Fruit fly (Drosophila melanogaster) whole organism, embryonic: ENCODE measurements around the gene nonA.

ENCODE experiments used
- Antp ChIP-seq: fragments of 200-800 bp; sonication (Bioruptor generic); optimal IDR thresholded peaks from 3 replicates; lab custom pipeline; 2016; ENCODE audit warnings: missing biosample characterization, missing genetic modification characterization
- Atf-2 ChIP-seq: fragments of 200-800 bp; sonication (Bioruptor generic); optimal IDR thresholded peaks from 2 replicates; lab custom pipeline; 2016; ENCODE audit warnings: missing biosample characterization, missing genetic modification characterization
- CG10565 ChIP-seq: fragments of 200-800 bp; sonication (Bioruptor generic); optimal IDR thresholded peaks from 3 replicates; lab custom pipeline; 2016; ENCODE audit warnings: missing biosample characterization, mild to moderate bottlenecking, missing genetic modification characterization
- CG14014 ChIP-seq: fragments of 200-800 bp; sonication (Bioruptor generic); IDR thresholded peaks from 2 replicates; pipeline ENCODE4 v1.3.6; 2022; ENCODE audit warnings: missing biosample characterization, missing genetic modification characterization
- CG15601 ChIP-seq: fragments of 200-800 bp; sonication (Bioruptor generic); optimal IDR thresholded peaks from 3 replicates; lab custom pipeline; 2019; ENCODE audit warnings: missing biosample characterization, mild to moderate bottlenecking, missing genetic modification characterization, moderate library complexity
- CG2129 ChIP-seq: fragments of 200-800 bp; sonication (Bioruptor generic); IDR thresholded peaks from 2 replicates; pipeline ENCODE4 v1.3.6; 2022; ENCODE audit warnings: missing biosample characterization, missing genetic modification characterization; ENCODE audit not compliant: partially characterized antibody
- CG2875 ChIP-seq: fragments of 200-800 bp; sonication (Bioruptor generic); optimal IDR thresholded peaks from 2 replicates; lab custom pipeline; 2017; ENCODE audit warnings: missing biosample characterization, mild to moderate bottlenecking, missing genetic modification characterization, missing genetic modification reagents
- CG32767 ChIP-seq: fragments of 200-800 bp; sonication (Bioruptor generic); IDR thresholded peaks from 2 replicates; pipeline ENCODE4 v1.3.6; 2022; ENCODE audit warnings: missing biosample characterization, missing genetic modification characterization
- CG34376 ChIP-seq: fragments of 200-800 bp; sonication (Bioruptor generic); optimal IDR thresholded peaks from 2 replicates; lab custom pipeline; 2018; ENCODE audit warnings: missing biosample characterization, mild to moderate bottlenecking, missing genetic modification characterization
- CG4282 ChIP-seq: fragments of 200-800 bp; sonication (Bioruptor generic); optimal IDR thresholded peaks from 2 replicates; lab custom pipeline; 2016; ENCODE audit warnings: missing biosample characterization, missing genetic modification characterization
- CG4707 ChIP-seq: fragments of 200-800 bp; sonication (Bioruptor generic); optimal IDR thresholded peaks from 2 replicates; lab custom pipeline; 2018; ENCODE audit warnings: missing biosample characterization, mild to moderate bottlenecking, missing genetic modification characterization, moderate library complexity
- CG6689 ChIP-seq: fragments of 200-800 bp; sonication (Bioruptor generic); IDR thresholded peaks from 2 replicates; pipeline ENCODE4 v1.3.6; 2022; ENCODE audit warnings: missing biosample characterization, missing genetic modification characterization
- CG7987 ChIP-seq: fragments of 200-800 bp; sonication (Bioruptor generic); optimal IDR thresholded peaks from 2 replicates; lab custom pipeline; 2018; ENCODE audit warnings: missing biosample characterization, mild to moderate bottlenecking, missing genetic modification characterization, moderate library complexity
- CG8290 ChIP-seq, 3 experiments: fragments of 200-800 bp; sonication (Bioruptor generic); optimal IDR thresholded peaks; 2 replicates each; lab custom pipeline; 2016 to 2019; ENCODE audit warnings: missing biosample characterization in 3 of 3, missing genetic modification characterization in 3 of 3, mild to moderate bottlenecking in 2 of 3, moderate library complexity in 1 of 3
- CG8359 ChIP-seq: fragments of 200-800 bp; sonication (Bioruptor generic); optimal IDR thresholded peaks from 2 replicates; lab custom pipeline; 2017; ENCODE audit warnings: missing biosample characterization, mild to moderate bottlenecking, missing genetic modification characterization, borderline replicate concordance
- CG8944 ChIP-seq: fragments of 200-800 bp; sonication (Bioruptor generic); optimal IDR thresholded peaks from 3 replicates; lab custom pipeline; 2016; ENCODE audit warnings: missing biosample characterization, missing genetic modification characterization
- CG9437 ChIP-seq: fragments of 200-800 bp; sonication (Bioruptor generic); optimal IDR thresholded peaks from 2 replicates; lab custom pipeline; 2018; ENCODE audit warnings: missing biosample characterization, mild to moderate bottlenecking, missing genetic modification characterization
- CG9817 ChIP-seq: fragments of 200-800 bp; sonication (Bioruptor generic); optimal IDR thresholded peaks from 2 replicates; lab custom pipeline; 2018; ENCODE audit warnings: missing biosample characterization, mild to moderate bottlenecking, missing genetic modification characterization, moderate library complexity
- CG9932 ChIP-seq: fragments of 200-800 bp; sonication (Bioruptor generic); IDR thresholded peaks from 2 replicates; pipeline ENCODE4 v1.3.6; 2022; ENCODE audit warnings: missing biosample characterization, missing genetic modification characterization
- Elba2 ChIP-seq: fragments of 200-800 bp; sonication (Bioruptor generic); optimal IDR thresholded peaks from 3 replicates; lab custom pipeline; 2016; ENCODE audit warnings: missing biosample characterization, missing genetic modification characterization
- H15 ChIP-seq: fragments of 200-800 bp; sonication (Bioruptor generic); IDR thresholded peaks from 3 replicates; pipeline ENCODE4 v1.3.6; 2022; ENCODE audit warnings: missing biosample characterization, missing genetic modification characterization
- HLH4C ChIP-seq: fragments of 200-800 bp; sonication (Bioruptor generic); IDR thresholded peaks from 3 replicates; pipeline ENCODE4 v1.3.6; 2022; ENCODE audit warnings: missing biosample characterization, missing genetic modification characterization; ENCODE audit not compliant: partially characterized antibody
- Hr3 ChIP-seq: fragments of 200-800 bp; sonication (Bioruptor generic); optimal IDR thresholded peaks from 3 replicates; lab custom pipeline; 2016; ENCODE audit warnings: missing biosample characterization, missing genetic modification characterization
- Mad ChIP-seq: fragments of 200-800 bp; sonication (Bioruptor generic); optimal IDR thresholded peaks from 2 replicates; lab custom pipeline; 2016; ENCODE audit warnings: missing biosample characterization, missing genetic modification characterization
- NFAT ChIP-seq: fragments of 200-800 bp; sonication (Bioruptor generic); IDR thresholded peaks from 2 replicates; pipeline ENCODE4 v1.3.6; 2022; ENCODE audit warnings: missing biosample characterization, missing genetic modification characterization
- Poxn ChIP-seq: fragments of 200-800 bp; sonication (Bioruptor generic); IDR thresholded peaks from 2 replicates; pipeline ENCODE4 v1.3.6; 2022; ENCODE audit warnings: missing biosample characterization, missing genetic modification characterization
- Taf1 ChIP-seq: fragments of 200-800 bp; sonication (Bioruptor generic); IDR thresholded peaks from 2 replicates; pipeline ENCODE4 v1.3.6; 2022; ENCODE audit warnings: missing biosample characterization, missing genetic modification characterization
- ab ChIP-seq: fragments of 200-800 bp; sonication (Bioruptor generic); optimal IDR thresholded peaks from 2 replicates; lab custom pipeline; 2016; ENCODE audit warnings: missing biosample characterization, missing genetic modification characterization
- ap ChIP-seq: fragments of 200-800 bp; sonication (Bioruptor generic); IDR thresholded peaks from 2 replicates; pipeline ENCODE4 v1.3.6; 2022; ENCODE audit warnings: missing biosample characterization, missing genetic modification characterization
- bcd ChIP-seq: fragments of 200-800 bp; sonication (Bioruptor generic); optimal IDR thresholded peaks from 2 replicates; lab custom pipeline; 2017; ENCODE audit warnings: missing biosample characterization, mild to moderate bottlenecking, missing genetic modification characterization
- cato ChIP-seq: fragments of 200-800 bp; sonication (Bioruptor generic); optimal IDR thresholded peaks from 2 replicates; lab custom pipeline; 2016; ENCODE audit warnings: missing biosample characterization, missing genetic modification characterization, borderline replicate concordance
- chinmo ChIP-seq: fragments of 200-800 bp; sonication (Bioruptor generic); IDR thresholded peaks from 4 replicates; pipeline ENCODE4 v1.3.6; 2022; ENCODE audit warnings: missing biosample characterization, missing genetic modification characterization; ENCODE audit not compliant: partially characterized antibody
- ci ChIP-seq: fragments of 200-800 bp; sonication (Bioruptor generic); IDR thresholded peaks from 3 replicates; pipeline ENCODE4 v1.3.6; 2022; ENCODE audit warnings: missing biosample characterization, missing genetic modification characterization
- dan ChIP-seq: fragments of 200-800 bp; sonication (Bioruptor generic); IDR thresholded peaks from 2 replicates; pipeline ENCODE4 v1.3.6; 2022; ENCODE audit warnings: missing biosample characterization, missing genetic modification characterization
- dm ChIP-seq: fragments of 200-800 bp; sonication (Bioruptor generic); optimal IDR thresholded peaks from 3 replicates; lab custom pipeline; 2016; ENCODE audit warnings: missing biosample characterization, missing genetic modification characterization
- dpn ChIP-seq, 2 experiments: fragments of 200-800 bp; sonication (Bioruptor generic); optimal IDR thresholded peaks; 3 replicates each; lab custom pipeline; 2016; ENCODE audit warnings: missing biosample characterization in 2 of 2, missing genetic modification characterization in 2 of 2
- fu2 ChIP-seq: fragments of 200-800 bp; sonication (Bioruptor generic); optimal IDR thresholded peaks from 2 replicates; lab custom pipeline; 2016; ENCODE audit warnings: missing biosample characterization, missing genetic modification characterization
- ken ChIP-seq: fragments of 200-800 bp; sonication (Bioruptor generic); IDR thresholded peaks from 3 replicates; pipeline ENCODE4 v1.3.6; 2022; ENCODE audit warnings: missing biosample characterization, missing genetic modification characterization
- lmd ChIP-seq: fragments of 200-800 bp; sonication (Bioruptor generic); IDR thresholded peaks from 2 replicates; pipeline ENCODE4 v1.3.6; 2022; ENCODE audit warnings: missing biosample characterization, missing genetic modification characterization
- maf-S ChIP-seq: fragments of 200-800 bp; sonication (Bioruptor generic); optimal IDR thresholded peaks from 2 replicates; lab custom pipeline; 2016; ENCODE audit warnings: missing biosample characterization, missing genetic modification characterization
- scrt ChIP-seq: fragments of 200-800 bp; sonication (Bioruptor generic); optimal IDR thresholded peaks from 2 replicates; lab custom pipeline; 2018; ENCODE audit warnings: missing biosample characterization, mild to moderate bottlenecking, missing genetic modification characterization, moderate library complexity
- slp2 ChIP-seq: fragments of 200-800 bp; sonication (Bioruptor generic); optimal IDR thresholded peaks from 2 replicates; lab custom pipeline; 2016; ENCODE audit warnings: missing biosample characterization, missing genetic modification characterization
- sug ChIP-seq: fragments of 200-800 bp; optimal IDR thresholded peaks from 2 replicates; lab custom pipeline; 2019; ENCODE audit warnings: missing biosample characterization, mild to moderate bottlenecking, missing genetic modification characterization, moderate library complexity
- tgo ChIP-seq: fragments of 200-800 bp; sonication (Bioruptor generic); IDR thresholded peaks from 3 replicates; pipeline ENCODE4 v1.3.6; 2022; ENCODE audit warnings: missing biosample characterization, missing genetic modification characterization
- tin ChIP-seq: fragments of 200-800 bp; sonication (Bioruptor generic); optimal IDR thresholded peaks from 3 replicates; lab custom pipeline; 2016; ENCODE audit warnings: missing biosample characterization, missing genetic modification characterization
- tna ChIP-seq: fragments of 200-800 bp; sonication (Bioruptor generic); IDR thresholded peaks from 2 replicates; pipeline ENCODE4 v1.3.6; 2022; ENCODE audit warnings: missing biosample characterization, missing genetic modification characterization; ENCODE audit not compliant: partially characterized antibody
- yki ChIP-seq: fragments of >200 bp; optimal IDR thresholded peaks from 3 replicates; lab custom pipeline; 2018
- zfh1 ChIP-seq: fragments of 200-800 bp; sonication (Bioruptor generic); IDR thresholded peaks from 3 replicates; pipeline ENCODE4 v1.3.6; 2022; ENCODE audit warnings: missing biosample characterization, missing genetic modification characterization

Gene nonA

DNA sequence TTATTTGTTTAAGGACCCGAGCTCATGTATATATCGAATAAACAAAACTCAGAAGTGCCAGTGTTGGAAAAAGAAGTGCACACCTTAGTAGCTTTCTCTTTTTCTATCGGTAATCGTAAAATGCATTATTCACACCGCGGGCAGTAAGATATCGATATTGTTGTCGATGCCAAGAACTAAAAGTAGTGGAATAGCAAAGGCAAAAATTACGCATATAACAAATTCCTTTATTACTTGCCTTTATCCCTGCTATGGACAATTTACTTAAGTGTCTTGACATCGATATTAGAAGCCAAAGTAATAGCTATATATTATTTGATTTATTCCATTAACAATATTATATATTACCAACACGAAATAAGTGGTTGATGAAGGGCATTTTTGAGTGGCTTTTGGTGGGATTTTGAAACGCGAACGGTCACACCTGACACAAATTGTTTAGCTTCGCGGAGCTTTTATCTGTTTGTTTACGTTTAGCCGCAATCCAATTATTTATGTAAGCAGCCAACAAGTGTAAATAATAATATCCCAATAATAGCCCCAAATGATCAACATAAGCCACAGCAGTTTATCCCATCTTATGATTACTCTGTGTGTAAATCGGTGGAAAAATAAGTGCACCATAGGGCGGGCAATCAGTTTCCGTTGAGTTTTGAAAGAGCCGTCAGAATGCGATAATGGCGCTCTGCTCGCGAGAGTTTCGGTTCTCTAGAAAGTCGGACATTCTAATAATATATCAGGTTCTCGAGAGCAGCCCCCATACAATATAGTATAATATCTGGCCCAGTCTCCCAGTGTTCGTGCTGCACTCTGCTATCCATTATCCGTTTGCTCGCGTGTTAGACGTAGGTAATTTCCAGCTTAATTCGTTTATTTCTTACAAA, 23.7 kb downstream of the nonA start, which contains the start of the genes CG9992 and CG4239 (continued):
- TF ChIP-seq Poxn (0 out of 2 replicates have a peak, but pooled peaks have one; percentile 25), HLH4C (peak; percentile 61; the same call in 2 of the 3 replicates), chinmo (GFP tag; lab: Robert Waterston, UW) (no peak), dan (GFP tag; lab: Robert Waterston, UW) (no peak), CG10565 (GFP tag; lab: Kevin White, UChicago) (no peak), CG8290 (GFP tag; optimal IDR thresholded peaks at IDR 0.05; lab: Kevin White, UChicago) (peak; percentile 74), CG8290 (tag; optimal IDR thresholded peaks at IDR 0.05; lab: Kevin White, UChicago) (peak; percentile 18 to 61), Elba2 (GFP tag; lab: Kevin White, UChicago) (no peak), bcd (GFP tag; lab: Kevin White, UChicago) (peak; percentile 65), tgo (GFP tag; lab: Robert Waterston, UW) (peak; percentile 45; the same call in 1 of the 3 replicates), ken (GFP tag; lab: Robert Waterston, UW) (0 out of 3 replicates have a peak, but pooled peaks have one; percentile 9), CG4707 (no peak), tin (peak; percentile 60), CG4282 (GFP tag; lab: Kevin White, UChicago) (no peak), CG6689 (peak; percentile 29; the same call in 1 of the 2 replicates), scrt (GFP tag; lab: Kevin White, UChicago) (no peak), maf-S (GFP tag; lab: Kevin White, UChicago) (no peak), CG15601 (tag; lab: Kevin White, UChicago) (peak; percentile 6), Atf-2 (peak; percentile 5), Hr3 (GFP tag; lab: Kevin White, UChicago) (peak; percentile 43), ab (GFP tag; lab: Kevin White, UChicago) (peak; percentile 22), CG2875 (GFP tag; lab: Kevin White, UChicago) (no peak), dm (GFP tag; lab: Kevin White, UChicago) (no peak), CG8359 (GFP tag; lab: Kevin White, UChicago) (no peak), CG9932 (GFP tag; lab: Robert Waterston, UW) (peak; percentile 75), CG14014 (peak; percentile 31; the same call in 1 of the 2 replicates), cato (peak; percentile 4), CG7987 (GFP tag; lab: Kevin White, UChicago) (no peak), ci (GFP tag; lab: Robert Waterston, UW) (peak; percentile 47; the same call in 1 of the 3 replicates), H15 (no peak), dpn (GFP tag; optimal IDR thresholded peaks at IDR 0.05; lab: Kevin White, UChicago) (peak; percentile 31 to 67), CG32767 (GFP tag; lab: Robert Waterston, UW) (no peak; the same call in 1 of the 2 replicates), zfh1 (peak; percentile 44; the same call in 1 of the 3 replicates), slp2 (GFP tag; lab: Kevin White, UChicago) (no peak), Taf1 (GFP tag; lab: Robert Waterston, UW) (peak; percentile 36; the same call in 1 of the 2 replicates), lmd (GFP tag; lab: Robert Waterston, UW) (peak; percentile 72), Antp (peak; percentile 36), yki (lab: Kevin White, UChicago) (no peak), sug (peak; percentile 71), CG9437 (GFP tag; lab: Kevin White, UChicago) (peak; percentile 45), tna (GFP tag; lab: Robert Waterston, UW) (no peak), fu2 (GFP tag; lab: Kevin White, UChicago) (peak; percentile 23), CG8944 (GFP tag; lab: Kevin White, UChicago) (peak; percentile 8), CG2129 (GFP tag; lab: Robert Waterston, UW) (no peak), ap (GFP tag; lab: Robert Waterston, UW) (no peak), CG9817 (tag; lab: Kevin White, UChicago) (peak; percentile 79), Mad (GFP tag; lab: Kevin White, UChicago) (peak; percentile 11), NFAT (GFP tag; lab: Robert Waterston, UW) (peak; percentile 48; the same call in 1 of the 2 replicates), CG34376 (no peak)
